Worm (Caenorhabditis elegans) whole organism, mixed stage, embryonic: ENCODE data around the gene C03E10.1.
A peak's percentile ranks its signal among the peaks of the same experiment; 100 is the strongest.

Experiments
- M03D4.4 ChIP-seq: sonication (generic microtip); optimal IDR thresholded peaks from 2 replicates; lab custom pipeline; 2017; ENCODE audit warnings: mild to moderate bottlenecking, missing genetic modification characterization, missing compliant biosample characterization
- bed-3 ChIP-seq: fragments of 200-800 bp; sonication (Bioruptor generic); optimal IDR thresholded peaks from 3 replicates; lab custom pipeline; 2018; ENCODE audit warnings: mild to moderate bottlenecking, missing genetic modification characterization, moderate library complexity, missing compliant biosample characterization
- blmp-1 ChIP-seq: fragments of 150-350 bp; optimal IDR thresholded peaks from 2 replicates; lab custom pipeline; 2014; ENCODE audit warnings: missing biosample characterization, missing genetic modification characterization
- ceh-83 ChIP-seq: fragments of 200-800 bp; sonication (Bioruptor generic); optimal IDR thresholded peaks from 2 replicates; lab custom pipeline; 2018; ENCODE audit warnings: mild to moderate bottlenecking, missing genetic modification characterization, missing compliant biosample characterization
- ces-1 ChIP-seq: fragments of 150-350 bp; optimal IDR thresholded peaks from 2 replicates; lab custom pipeline; 2014; ENCODE audit warnings: missing biosample characterization, missing genetic modification reagents, missing genetic modification characterization
- cnd-1 ChIP-seq: fragments of 200-800 bp; sonication (Bioruptor generic); optimal IDR thresholded peaks from 2 replicates; lab custom pipeline; 2018; ENCODE audit warnings: mild to moderate bottlenecking, missing genetic modification characterization, missing compliant biosample characterization
- drap-1 ChIP-seq: fragments of 200-800 bp; sonication (Bioruptor generic); optimal IDR thresholded peaks from 3 replicates; lab custom pipeline; 2018; ENCODE audit warnings: mild to moderate bottlenecking, missing genetic modification characterization, missing compliant biosample characterization
- elt-1 ChIP-seq: sonication (generic microtip); optimal IDR thresholded peaks from 2 replicates; lab custom pipeline; 2017; ENCODE audit warnings: missing genetic modification characterization, mild to moderate bottlenecking, missing compliant biosample characterization, antibody characterized with exemption, moderate library complexity, borderline replicate concordance; ENCODE audit not compliant: insufficient read depth
- elt-3 ChIP-seq: fragments of 150-350 bp; optimal IDR thresholded peaks from 2 replicates; lab custom pipeline; 2014; ENCODE audit warnings: missing biosample characterization, missing genetic modification characterization
- flh-1 ChIP-seq: fragments of 200-800 bp; sonication (Bioruptor generic); optimal IDR thresholded peaks from 2 replicates; lab custom pipeline; 2018; ENCODE audit warnings: mild to moderate bottlenecking, missing genetic modification characterization, moderate library complexity, missing compliant biosample characterization
- ham-2 ChIP-seq: fragments of 200-800 bp; sonication (Bioruptor generic); optimal IDR thresholded peaks from 2 replicates; lab custom pipeline; 2018; ENCODE audit warnings: mild to moderate bottlenecking, missing genetic modification characterization, missing compliant biosample characterization
- hlh-1 ChIP-seq: fragments of 150-350 bp; optimal IDR thresholded peaks from 2 replicates; lab custom pipeline; 2014; ENCODE audit warnings: missing biosample characterization, missing genetic modification reagents, missing genetic modification characterization
- lin-13 ChIP-seq: fragments of 150-350 bp; optimal IDR thresholded peaks from 2 replicates; lab custom pipeline; 2014; ENCODE audit warnings: missing biosample characterization, missing genetic modification characterization
- lin-32 ChIP-seq: fragments of 200-800 bp; sonication (Bioruptor generic); optimal IDR thresholded peaks from 2 replicates; lab custom pipeline; 2018; ENCODE audit warnings: mild to moderate bottlenecking, missing genetic modification characterization, missing compliant biosample characterization
- lsy-2 ChIP-seq: fragments of 150-350 bp; optimal IDR thresholded peaks from 2 replicates; lab custom pipeline; 2014; ENCODE audit warnings: missing biosample characterization, missing genetic modification characterization
- mab-5 ChIP-seq: fragments of 150-350 bp; optimal IDR thresholded peaks from 2 replicates; lab custom pipeline; 2014; ENCODE audit warnings: missing biosample characterization, missing genetic modification characterization
- mep-1 ChIP-seq: fragments of 150-350 bp; optimal IDR thresholded peaks from 2 replicates; lab custom pipeline; 2017; ENCODE audit warnings: missing biosample characterization, missing genetic modification reagents, missing genetic modification characterization, inconsistent platforms
- mls-2 ChIP-seq: sonication (generic microtip); optimal IDR thresholded peaks from 2 replicates; lab custom pipeline; 2016; ENCODE audit warnings: mild to moderate bottlenecking, missing genetic modification characterization, moderate library complexity, missing compliant biosample characterization
- nhr-12 ChIP-seq: fragments of 150-350 bp; optimal IDR thresholded peaks from 2 replicates; lab custom pipeline; 2014; ENCODE audit warnings: missing biosample characterization, missing genetic modification characterization
- nhr-2 ChIP-seq: fragments of 150-350 bp; optimal IDR thresholded peaks from 2 replicates; lab custom pipeline; 2014; ENCODE audit warnings: missing biosample characterization, missing genetic modification characterization
- nhr-237 ChIP-seq: fragments of 150-350 bp; optimal IDR thresholded peaks from 2 replicates; lab custom pipeline; 2014; ENCODE audit warnings: missing biosample characterization, missing genetic modification characterization
- nhr-28 ChIP-seq: fragments of 150-350 bp; optimal IDR thresholded peaks from 2 replicates; lab custom pipeline; 2014; ENCODE audit warnings: missing biosample characterization, missing genetic modification characterization
- nhr-76 ChIP-seq: sonication (generic microtip); optimal IDR thresholded peaks from 2 replicates; lab custom pipeline; 2017; ENCODE audit warnings: missing biosample characterization, missing genetic modification characterization
- pha-4 ChIP-seq: fragments of 150-350 bp; optimal IDR thresholded peaks from 2 replicates; lab custom pipeline; 2018; ENCODE audit warnings: missing biosample characterization, missing genetic modification reagents, missing genetic modification characterization
- sem-2 ChIP-seq: fragments of 200-800 bp; sonication (Bioruptor generic); optimal IDR thresholded peaks from 2 replicates; lab custom pipeline; 2018; ENCODE audit warnings: mild to moderate bottlenecking, missing genetic modification characterization, missing compliant biosample characterization
- snpc-4 ChIP-seq: fragments of 150-350 bp; optimal IDR thresholded peaks from 2 replicates; lab custom pipeline; 2014; ENCODE audit warnings: missing biosample characterization, missing genetic modification characterization
- sptf-1 ChIP-seq: sonication (generic microtip); optimal IDR thresholded peaks from 2 replicates; lab custom pipeline; 2017; ENCODE audit warnings: mild to moderate bottlenecking, missing genetic modification characterization, moderate library complexity, missing compliant biosample characterization
- tbx-8 ChIP-seq: fragments of 200-800 bp; sonication (Bioruptor generic); optimal IDR thresholded peaks from 2 replicates; lab custom pipeline; 2018; ENCODE audit warnings: mild to moderate bottlenecking, missing genetic modification characterization, moderate library complexity, missing compliant biosample characterization
- unc-120 ChIP-seq: sonication (generic microtip); optimal IDR thresholded peaks from 2 replicates; lab custom pipeline; 2017; ENCODE audit warnings: missing genetic modification characterization, missing compliant biosample characterization; ENCODE audit not compliant: poor library complexity, severe bottlenecking
- unc-39 ChIP-seq: fragments of 150-350 bp; optimal IDR thresholded peaks from 2 replicates; lab custom pipeline; 2014; ENCODE audit warnings: missing biosample characterization, missing genetic modification characterization
- unc-62 ChIP-seq: fragments of 150-350 bp; optimal IDR thresholded peaks from 2 replicates; lab custom pipeline; 2014; ENCODE audit warnings: missing biosample characterization, missing genetic modification reagents, missing genetic modification characterization
- zip-8 ChIP-seq: fragments of 150-350 bp; optimal IDR thresholded peaks from 2 replicates; lab custom pipeline; 2014; ENCODE audit warnings: missing biosample characterization, missing genetic modification characterization
- ztf-11 ChIP-seq: fragments of 150-350 bp; optimal IDR thresholded peaks from 2 replicates; lab custom pipeline; 2014; ENCODE audit warnings: missing biosample characterization, missing genetic modification characterization

The C03E10.1 gene

ce11 chrV:11321719-11322118 is 30.7 kb downstream of the C03E10.1 start, which contains the start of gene F47G9.4:
Gene F47G9.4, minus strand, starts transcription at chrV:11321816.
- TF ChIP-seq ceh-83 (GFP tag; lab: Kevin White, UChicago) (no peak), lsy-2 (tag; lab: Kevin White, UChicago) (no peak), bed-3 (GFP tag; lab: Kevin White, UChicago) (no peak), snpc-4 (tag; lab: Kevin White, UChicago) (no peak), nhr-2 (tag; lab: Kevin White, UChicago) (no peak), zip-8 (tag; lab: Kevin White, UChicago) (no peak), hlh-1 (tag; lab: Kevin White, UChicago) (peak; percentile 48), nhr-76 (tag; lab: Kevin White, UChicago) (no peak), drap-1 (GFP tag; lab: Kevin White, UChicago) (no peak), elt-3 (tag; lab: Kevin White, UChicago) (no peak), mls-2 (tag; lab: Kevin White, UChicago) (no peak), flh-1 (no peak), unc-120 (tag; lab: Kevin White, UChicago) (peak; percentile 19), pha-4 (tag; lab: Kevin White, UChicago) (peak; percentile 40), ztf-11 (no peak), sem-2 (no peak), nhr-12 (tag; lab: Kevin White, UChicago) (no peak), cnd-1 (no peak), nhr-237 (no peak), mab-5 (no peak), elt-1 (tag; lab: Kevin White, UChicago) (no peak), lin-13 (tag; lab: Kevin White, UChicago) (no peak), nhr-28 (tag; lab: Kevin White, UChicago) (no peak), M03D4.4 (tag; lab: Kevin White, UChicago) (no peak), lin-32 (GFP tag; lab: Kevin White, UChicago) (no peak)

DNA sequence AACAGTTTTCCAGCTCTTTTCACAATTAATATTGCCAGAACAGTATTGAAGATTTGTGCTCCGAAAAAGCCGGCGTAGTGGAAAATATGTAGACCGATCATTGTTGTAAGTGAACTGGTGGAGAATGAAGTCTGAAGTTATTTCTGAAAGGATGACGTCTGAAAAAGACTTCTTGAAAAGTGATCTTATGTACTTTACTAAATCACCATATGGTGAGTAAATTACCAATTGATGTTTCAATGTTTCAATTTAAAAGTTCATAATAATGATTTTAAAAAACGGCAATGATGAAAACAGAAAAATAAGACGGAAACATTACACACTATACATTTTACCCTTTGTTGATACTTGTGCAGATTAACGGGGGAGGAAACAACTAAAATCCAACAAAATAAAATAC is 32.7 kb downstream of the C03E10.1 start, which contains the start of gene str-141:
Gene str-141 (minus strand): TSS at position 101 of the 400 bp plus-strand sequence.
- TF ChIP-seq ceh-83 (GFP tag; lab: Kevin White, UChicago) (no peak), ztf-11 (no peak), nhr-76 (tag; lab: Kevin White, UChicago) (no peak), ces-1 (GFP tag; lab: Kevin White, UChicago) (no peak), drap-1 (GFP tag; lab: Kevin White, UChicago) (no peak), snpc-4 (tag; lab: Kevin White, UChicago) (no peak), bed-3 (GFP tag; lab: Kevin White, UChicago) (no peak), mab-5 (no peak), pha-4 (tag; lab: Kevin White, UChicago) (no peak), ham-2 (GFP tag; lab: Kevin White, UChicago) (no peak), elt-3 (tag; lab: Kevin White, UChicago) (no peak), mls-2 (tag; lab: Kevin White, UChicago) (no peak), sem-2 (no peak), flh-1 (no peak), nhr-12 (tag; lab: Kevin White, UChicago) (no peak), M03D4.4 (tag; lab: Kevin White, UChicago) (no peak), nhr-2 (tag; lab: Kevin White, UChicago) (no peak)
- TF ChIP-seq, all 35 proteins: peak for 0

DNA sequence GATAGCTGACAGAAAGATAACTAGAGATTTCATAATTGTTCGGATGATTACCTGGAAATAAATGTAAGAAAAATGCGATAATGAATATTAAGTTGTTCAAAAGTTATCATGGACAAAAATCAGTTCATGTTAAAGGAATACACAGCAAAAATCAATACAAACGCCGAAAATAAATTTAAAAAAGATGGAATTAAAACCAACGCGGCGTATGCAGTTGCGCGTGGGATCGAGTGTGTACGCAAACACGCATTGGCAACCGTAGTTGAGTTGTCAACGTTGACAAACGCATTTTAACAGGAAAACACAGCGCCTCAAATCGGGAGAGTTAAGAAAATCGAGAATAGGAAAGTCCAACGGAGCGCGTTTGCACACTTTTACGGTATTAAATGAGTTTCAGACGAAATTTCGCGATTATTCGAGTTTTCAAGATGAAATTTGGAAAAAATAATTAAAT is 36.0 kb downstream of the C03E10.1 start, which contains the start of gene tmed-10:
Gene tmed-10 (minus strand): TSS at position 51 of the 454 bp plus-strand sequence.
- peak; percentile 6 for TF ChIP-seq lin-13 (tag; lab: Kevin White, UChicago)
- peak; percentile 34 for TF ChIP-seq mep-1
- TF ChIP-seq cnd-1, result no peak
- TF ChIP-seq ham-2 (GFP tag; lab: Kevin White, UChicago), result no peak
- no peak for TF ChIP-seq M03D4.4 (tag; lab: Kevin White, UChicago)
- TF ChIP-seq mls-2 (tag; lab: Kevin White, UChicago), result no peak
- no peak for TF ChIP-seq nhr-2 (tag; lab: Kevin White, UChicago)
- TF ChIP-seq hlh-1 (tag; lab: Kevin White, UChicago), result peak; percentile 22
- TF ChIP-seq lsy-2 (tag; lab: Kevin White, UChicago), result peak; percentile 88
- no peak for TF ChIP-seq sptf-1 (tag; lab: Kevin White, UChicago)
- no peak for TF ChIP-seq drap-1 (GFP tag; lab: Kevin White, UChicago)
- TF ChIP-seq ces-1 (GFP tag; lab: Kevin White, UChicago), result peak; percentile 70
- TF ChIP-seq ceh-83 (GFP tag; lab: Kevin White, UChicago), result no peak
- no peak for TF ChIP-seq zip-8 (tag; lab: Kevin White, UChicago)
- TF ChIP-seq elt-3 (tag; lab: Kevin White, UChicago), result no peak
- no peak for TF ChIP-seq nhr-28 (tag; lab: Kevin White, UChicago)
- TF ChIP-seq tbx-8 (GFP tag; lab: Kevin White, UChicago), result no peak
- no peak for TF ChIP-seq blmp-1
- peak; percentile 12 for TF ChIP-seq unc-120 (tag; lab: Kevin White, UChicago)
- TF ChIP-seq nhr-237, result no peak
- peak; percentile 6 for TF ChIP-seq pha-4 (tag; lab: Kevin White, UChicago)
- no peak for TF ChIP-seq ztf-11
- no peak for TF ChIP-seq nhr-12 (tag; lab: Kevin White, UChicago)
- TF ChIP-seq unc-39 (tag; lab: Kevin White, UChicago), result no peak
- TF ChIP-seq bed-3 (GFP tag; lab: Kevin White, UChicago), result no peak
- no peak for TF ChIP-seq unc-62 (GFP tag; lab: Kevin White, UChicago)
- no peak for TF ChIP-seq nhr-76 (tag; lab: Kevin White, UChicago)
- no peak for TF ChIP-seq elt-1 (tag; lab: Kevin White, UChicago)
- no peak for TF ChIP-seq sem-2
- TF ChIP-seq, all 35 proteins: peak for 7
